Fruit fly (Drosophila melanogaster) whole organism, prepupa: ENCODE measurements around the gene Hmt4-20.

Experiments used
- CG10669 ChIP-seq: fragments of 200-800 bp; sonication (Bioruptor generic); optimal IDR thresholded peaks from 3 replicates; lab custom pipeline; 2018; ENCODE audit warnings: missing biosample characterization, mild to moderate bottlenecking, missing genetic modification characterization, moderate library complexity
- CG11294 ChIP-seq: fragments of 200-800 bp; sonication (Bioruptor generic); IDR thresholded peaks from 2 replicates; pipeline ENCODE4 v1.3.6; 2022; ENCODE audit warnings: missing biosample characterization, missing genetic modification characterization
- CG11902 ChIP-seq: fragments of 200-800 bp; sonication (Bioruptor generic); optimal IDR thresholded peaks from 3 replicates; lab custom pipeline; 2016; ENCODE audit warnings: missing biosample characterization, missing genetic modification characterization
- CG15336 ChIP-seq: fragments of 200-800 bp; sonication (Bioruptor generic); IDR thresholded peaks from 2 replicates; pipeline ENCODE4 v1.3.6; 2022; ENCODE audit warnings: missing biosample characterization, missing genetic modification characterization
- CG1621 ChIP-seq: fragments of 200-800 bp; sonication (Bioruptor generic); optimal IDR thresholded peaks from 3 replicates; lab custom pipeline; 2018; ENCODE audit warnings: missing biosample characterization, mild to moderate bottlenecking, missing genetic modification characterization
- CG31627 ChIP-seq: fragments of 200-800 bp; sonication (Bioruptor generic); optimal IDR thresholded peaks from 3 replicates; lab custom pipeline; 2016; ENCODE audit warnings: missing biosample characterization, missing genetic modification characterization
- CG3919 ChIP-seq: fragments of 200-800 bp; sonication (Bioruptor generic); optimal IDR thresholded peaks from 3 replicates; lab custom pipeline; 2016; ENCODE audit warnings: missing biosample characterization, missing genetic modification characterization
- CG6163 ChIP-seq: fragments of 200-800 bp; sonication (Bioruptor generic); IDR thresholded peaks from 3 replicates; pipeline ENCODE4 v1.3.6; 2022; ENCODE audit warnings: missing biosample characterization, missing genetic modification characterization
- CG6276 ChIP-seq: fragments of 200-800 bp; sonication (Bioruptor generic); optimal IDR thresholded peaks from 2 replicates; lab custom pipeline; 2017; ENCODE audit warnings: missing biosample characterization, mild to moderate bottlenecking, missing genetic modification characterization
- CG6792 ChIP-seq: fragments of 200-800 bp; sonication (Bioruptor generic); optimal IDR thresholded peaks from 3 replicates; lab custom pipeline; 2016; ENCODE audit warnings: missing biosample characterization, missing genetic modification characterization
- CG8632 ChIP-seq: fragments of 200-800 bp; sonication (Bioruptor generic); optimal IDR thresholded peaks from 3 replicates; lab custom pipeline; 2016; ENCODE audit warnings: missing biosample characterization, missing genetic modification characterization
- Eip78C ChIP-seq: fragments of 200-800 bp; sonication (Bioruptor generic); peaks from one replicate; lab custom pipeline; 2016; ENCODE audit warnings: missing biosample characterization, missing genetic modification characterization
- Eip93F ChIP-seq: fragments of 200-800 bp; sonication (Bioruptor generic); optimal IDR thresholded peaks from 2 replicates; lab custom pipeline; 2016; ENCODE audit warnings: missing biosample characterization, mild to moderate bottlenecking, missing genetic modification characterization
- Ets21C ChIP-seq: fragments of 200-800 bp; sonication (Bioruptor generic); optimal IDR thresholded peaks from 3 replicates; lab custom pipeline; 2016; ENCODE audit warnings: missing biosample characterization, missing genetic modification characterization
- Ets96B ChIP-seq: fragments of 200-800 bp; optimal IDR thresholded peaks from 2 replicates; lab custom pipeline; 2019; ENCODE audit warnings: missing biosample characterization, mild to moderate bottlenecking, missing genetic modification characterization, moderate library complexity
- Gug ChIP-seq: fragments of 200-800 bp; sonication (Bioruptor generic); IDR thresholded peaks from 2 replicates; pipeline ENCODE4 v1.3.6; 2022; ENCODE audit warnings: missing biosample characterization, missing genetic modification characterization
- Hr38 ChIP-seq: sonication (Bioruptor generic); optimal IDR thresholded peaks from 2 replicates; lab custom pipeline; 2016; ENCODE audit warnings: missing biosample characterization, missing genetic modification characterization
- Hr39 ChIP-seq: fragments of 200-800 bp; sonication (Bioruptor generic); optimal IDR thresholded peaks from 2 replicates; lab custom pipeline; 2016; ENCODE audit warnings: missing biosample characterization, missing genetic modification characterization
- Hr4 ChIP-seq: fragments of 200-800 bp; sonication (Bioruptor generic); optimal IDR thresholded peaks from 3 replicates; lab custom pipeline; 2016; ENCODE audit warnings: missing biosample characterization, missing genetic modification characterization
- Met ChIP-seq: fragments of 200-800 bp; sonication (Bioruptor generic); optimal IDR thresholded peaks from 3 replicates; lab custom pipeline; 2016; ENCODE audit warnings: missing biosample characterization, missing genetic modification characterization
- OdsH ChIP-seq: fragments of 200-800 bp; sonication (Bioruptor generic); optimal IDR thresholded peaks from 3 replicates; lab custom pipeline; 2016; ENCODE audit warnings: missing biosample characterization, missing genetic modification characterization
- Smox ChIP-seq: fragments of 200-800 bp; sonication (Bioruptor generic); optimal IDR thresholded peaks from 3 replicates; lab custom pipeline; 2016; ENCODE audit warnings: missing biosample characterization, missing genetic modification characterization
- Sox102F ChIP-seq: fragments of 200-800 bp; sonication (Bioruptor generic); optimal IDR thresholded peaks from 2 replicates; lab custom pipeline; 2016; ENCODE audit warnings: missing biosample characterization, mild to moderate bottlenecking, missing genetic modification characterization
- Sox14 ChIP-seq: fragments of 200-800 bp; sonication (Bioruptor generic); optimal IDR thresholded peaks from 3 replicates; lab custom pipeline; 2016; ENCODE audit warnings: missing biosample characterization, missing genetic modification characterization
- Sox15 ChIP-seq: fragments of 200-800 bp; sonication (Bioruptor generic); optimal IDR thresholded peaks from 3 replicates; lab custom pipeline; 2016; ENCODE audit warnings: missing biosample characterization, missing genetic modification characterization
- achi ChIP-seq: fragments of 200-800 bp; sonication (Bioruptor generic); optimal IDR thresholded peaks from 3 replicates; lab custom pipeline; 2016; ENCODE audit warnings: missing biosample characterization, missing genetic modification characterization
- acj6 ChIP-seq: fragments of 200-800 bp; sonication (Bioruptor generic); optimal IDR thresholded peaks from 3 replicates; lab custom pipeline; 2016; ENCODE audit warnings: missing biosample characterization, missing genetic modification characterization
- dac ChIP-seq: fragments of 200-800 bp; sonication (Bioruptor generic); optimal IDR thresholded peaks from 2 replicates; lab custom pipeline; 2017; ENCODE audit warnings: missing biosample characterization, mild to moderate bottlenecking, missing genetic modification characterization
- dsx ChIP-seq: fragments of 200-800 bp; optimal IDR thresholded peaks from 3 replicates; lab custom pipeline; 2019; ENCODE audit warnings: missing biosample characterization, mild to moderate bottlenecking, missing genetic modification characterization, moderate library complexity; ENCODE audit not compliant: poor library complexity, severe bottlenecking
- esn ChIP-seq: fragments of 200-800 bp; sonication (Bioruptor generic); optimal IDR thresholded peaks from 2 replicates; lab custom pipeline; 2016; ENCODE audit warnings: missing biosample characterization, mild to moderate bottlenecking, missing genetic modification characterization, moderate library complexity
- fd85E ChIP-seq: fragments of 200-800 bp; sonication (Bioruptor generic); optimal IDR thresholded peaks from 3 replicates; lab custom pipeline; 2016; ENCODE audit warnings: missing biosample characterization, missing genetic modification characterization
- fkh ChIP-seq: fragments of 200-800 bp; sonication (Bioruptor generic); optimal IDR thresholded peaks from 3 replicates; lab custom pipeline; 2017; ENCODE audit warnings: missing biosample characterization, mild to moderate bottlenecking, missing genetic modification characterization, moderate library complexity
- lz ChIP-seq: fragments of 200-800 bp; sonication (Bioruptor generic); optimal IDR thresholded peaks from 3 replicates; lab custom pipeline; 2016; ENCODE audit warnings: missing biosample characterization, missing genetic modification characterization
- net ChIP-seq: fragments of 200-800 bp; sonication (Bioruptor generic); optimal IDR thresholded peaks from 3 replicates; lab custom pipeline; 2016; ENCODE audit warnings: missing biosample characterization, missing genetic modification characterization
- pdm3 ChIP-seq: fragments of 200-800 bp; sonication (Bioruptor generic); optimal IDR thresholded peaks from 3 replicates; lab custom pipeline; 2016; ENCODE audit warnings: missing biosample characterization, missing genetic modification characterization
- spab ChIP-seq: fragments of 200-800 bp; sonication (Bioruptor generic); optimal IDR thresholded peaks from 2 replicates; lab custom pipeline; 2017; ENCODE audit warnings: missing biosample characterization, mild to moderate bottlenecking, missing genetic modification characterization, missing genetic modification reagents
- ss ChIP-seq, 2 experiments: fragments of 200-800 bp; sonication (Bioruptor generic); optimal IDR thresholded peaks; 2 replicates in 1 of 2; 3 replicates in 1 of 2; lab custom pipeline; 2017 to 2018; ENCODE audit warnings: mild to moderate bottlenecking in 2 of 2, missing biosample characterization in 2 of 2, missing genetic modification characterization in 2 of 2, moderate library complexity in 1 of 2
- svp ChIP-seq: fragments of 200-800 bp; sonication (Bioruptor generic); peaks from one replicate; lab custom pipeline; 2016; ENCODE audit warnings: missing biosample characterization, missing genetic modification characterization
- topi ChIP-seq: fragments of 200-800 bp; sonication (Bioruptor generic); optimal IDR thresholded peaks from 3 replicates; lab custom pipeline; 2016; ENCODE audit warnings: missing biosample characterization, missing genetic modification characterization
- vri ChIP-seq: fragments of 200-800 bp; sonication (Bioruptor generic); optimal IDR thresholded peaks from 3 replicates; lab custom pipeline; 2016; ENCODE audit warnings: missing biosample characterization, mild to moderate bottlenecking, missing genetic modification characterization

Hmt4-20 gene

DNA sequence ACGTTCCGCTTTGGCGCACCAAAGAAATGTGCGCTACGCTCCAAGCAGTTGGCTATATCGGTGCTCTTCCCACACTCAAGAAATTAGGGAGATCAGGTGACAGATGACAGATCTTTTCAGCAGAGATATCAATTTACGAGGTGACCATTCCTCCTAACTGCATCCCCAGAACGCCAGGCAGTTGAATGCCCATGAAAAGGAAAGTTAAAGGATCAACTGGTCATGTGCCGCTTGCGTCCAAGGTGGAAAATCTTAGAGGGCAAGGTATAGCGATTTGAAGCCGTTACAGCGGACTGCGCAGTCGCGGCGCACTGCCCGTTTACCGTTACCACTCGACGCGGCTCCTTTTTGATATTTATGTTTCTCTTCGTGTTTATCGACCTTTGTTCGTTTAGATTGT lies 37.2 kb downstream of the Hmt4-20 start (continued):
- TF ChIP-seq Eip93F (no peak), pdm3 (GFP tag; lab: Kevin White, UChicago) (no peak), spab (GFP tag; lab: Kevin White, UChicago) (no peak)
- TF ChIP-seq, all 60 proteins: peak for 8

DNA sequence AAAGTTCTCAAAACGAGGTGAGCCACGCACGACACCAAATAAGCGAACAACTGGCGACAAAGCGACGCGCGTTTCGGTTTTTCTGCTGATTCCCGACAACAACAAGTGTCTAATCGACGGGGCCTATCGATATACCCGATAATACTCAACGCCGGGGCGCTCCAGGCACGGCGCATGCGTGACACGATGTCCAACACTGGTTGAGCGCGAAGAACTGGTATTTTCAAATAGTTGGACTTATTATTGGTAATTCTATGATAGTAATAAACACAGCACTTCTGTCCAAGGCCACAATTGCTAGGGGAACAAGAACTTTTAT lies 38.4 kb downstream of the Hmt4-20 start:
- TF ChIP-seq Sox14 (GFP tag; lab: Kevin White, UChicago): peak; percentile 13
- TF ChIP-seq Sox15 (GFP tag; lab: Kevin White, UChicago): no peak
- TF ChIP-seq fkh (GFP tag; lab: Kevin White, UChicago): peak; percentile 54
- TF ChIP-seq dsx (GFP tag; lab: Kevin White, UChicago): peak; percentile 64
- peak; percentile 85 for TF ChIP-seq CG1621
- no peak for TF ChIP-seq dac (GFP tag; lab: Kevin White, UChicago)
- peak; percentile 7 for TF ChIP-seq Eip78C (GFP tag; lab: Kevin White, UChicago)
- no peak for TF ChIP-seq spab (GFP tag; lab: Kevin White, UChicago)
- no peak for TF ChIP-seq lz (GFP tag; lab: Kevin White, UChicago)
- no peak for TF ChIP-seq Ets21C
- TF ChIP-seq Hr39 (GFP tag; lab: Kevin White, UChicago): peak; percentile 2

DNA sequence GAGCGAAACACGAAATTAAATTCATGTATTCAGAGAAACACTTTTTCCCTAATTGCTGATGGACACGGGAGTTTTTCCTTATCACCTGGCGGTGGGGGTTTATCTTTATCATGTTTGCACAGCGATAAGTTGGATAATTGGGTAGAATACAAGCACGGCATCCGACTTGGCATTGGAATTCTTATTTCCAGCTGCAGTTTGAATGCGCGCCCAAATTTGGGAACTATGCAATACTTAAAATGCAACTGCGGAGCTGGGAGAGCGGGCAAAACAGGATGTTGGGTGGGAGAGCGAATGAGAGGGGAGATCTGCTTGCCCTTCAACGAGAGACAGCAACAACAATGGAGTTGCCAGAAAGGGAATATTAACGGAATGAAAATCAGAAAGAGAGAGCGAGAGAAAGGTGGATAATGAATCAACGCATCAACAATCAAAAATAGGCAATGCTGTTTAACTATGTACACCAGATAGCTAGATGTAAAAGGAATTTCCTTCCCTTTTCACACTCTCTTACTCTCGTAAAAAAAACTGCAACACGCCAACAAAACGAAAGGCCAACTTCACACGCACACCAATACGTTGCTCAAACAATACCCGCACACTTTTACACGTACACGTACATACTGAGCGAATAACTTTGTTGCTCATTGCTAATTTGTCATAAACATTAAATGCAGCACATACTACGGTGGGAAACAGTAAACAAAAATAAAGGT lies 38.9 kb downstream of the Hmt4-20 start:
- TF ChIP-seq Ets96B (no peak), lz (GFP tag; lab: Kevin White, UChicago) (peak; percentile 5), Met (GFP tag; lab: Kevin White, UChicago) (no peak), pdm3 (GFP tag; lab: Kevin White, UChicago) (peak; percentile 3), Gug (no peak), svp (GFP tag; lab: Kevin White, UChicago) (peak; percentile 58), vri (GFP tag; lab: Kevin White, UChicago) (peak; percentile 11), CG3919 (peak; percentile 0), Smox (GFP tag; lab: Kevin White, UChicago) (no peak), Hr39 (GFP tag; lab: Kevin White, UChicago) (no peak), CG10669 (GFP tag; lab: Kevin White, UChicago) (no peak), esn (peak; percentile 42), Hr4 (GFP tag; lab: Kevin White, UChicago) (no peak), CG6276 (GFP tag; lab: Kevin White, UChicago) (no peak), dsx (GFP tag; lab: Kevin White, UChicago) (peak; percentile 87), Eip78C (GFP tag; lab: Kevin White, UChicago) (peak; percentile 70), Sox15 (GFP tag; lab: Kevin White, UChicago) (no peak), fd85E (GFP tag; lab: Kevin White, UChicago) (no peak), achi (GFP tag; lab: Kevin White, UChicago) (no peak), net (GFP tag; lab: Kevin White, UChicago) (no peak), topi (GFP tag; lab: Kevin White, UChicago) (peak; percentile 33), dac (GFP tag; lab: Kevin White, UChicago) (no peak), fkh (GFP tag; lab: Kevin White, UChicago) (peak; percentile 6), CG15336 (GFP tag; lab: Robert Waterston, UW) (no peak), CG11294 (GFP tag; lab: Robert Waterston, UW) (no peak), CG6163 (GFP tag; lab: Robert Waterston, UW) (0 out of 3 replicates have a peak, but pooled peaks have one; percentile 23), CG6792 (peak; percentile 2)

DNA sequence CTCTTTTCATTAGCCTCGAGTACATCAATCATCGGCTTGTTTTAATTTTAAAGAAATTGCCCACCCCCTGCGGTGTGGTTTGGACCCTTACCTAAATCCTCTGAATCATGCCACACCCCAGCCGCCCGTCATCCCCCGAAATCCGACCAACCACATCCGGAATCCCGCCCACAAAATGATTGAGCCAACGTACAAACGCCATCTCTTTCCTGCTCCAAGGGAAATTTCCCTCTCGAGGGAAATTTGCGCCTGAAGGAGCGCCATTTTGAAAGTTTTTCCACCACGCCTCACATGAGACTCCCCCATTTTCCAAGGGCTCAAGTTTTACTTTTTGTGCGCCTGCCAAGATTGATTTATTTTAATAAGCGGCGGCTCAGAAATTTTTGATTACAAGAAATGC lies 45.8 kb downstream of the Hmt4-20 start:
- TF ChIP-seq Hr38 (no peak), CG6276 (GFP tag; lab: Kevin White, UChicago) (no peak), pdm3 (GFP tag; lab: Kevin White, UChicago) (no peak), Sox15 (GFP tag; lab: Kevin White, UChicago) (no peak), CG8632 (GFP tag; lab: Kevin White, UChicago) (no peak), CG11902 (no peak), Sox102F (GFP tag; lab: Kevin White, UChicago) (no peak), CG31627 (GFP tag; lab: Kevin White, UChicago) (no peak), ss (GFP tag; optimal IDR thresholded peaks at IDR 0.05; lab: Kevin White, UChicago) (no peak), dsx (GFP tag; lab: Kevin White, UChicago) (no peak), acj6 (no peak), fkh (GFP tag; lab: Kevin White, UChicago) (no peak), CG3919 (no peak), Smox (GFP tag; lab: Kevin White, UChicago) (no peak), net (GFP tag; lab: Kevin White, UChicago) (no peak), OdsH (GFP tag; lab: Kevin White, UChicago) (no peak), dac (GFP tag; lab: Kevin White, UChicago) (no peak)
